Worm (Caenorhabditis elegans) whole organism, L3 larva: ENCODE measurements around the gene F21C10.7.

Source experiments
- ZK546.5 ChIP-seq: sonication (generic microtip); optimal IDR thresholded peaks from 2 replicates; lab custom pipeline; 2017; ENCODE audit warnings: missing biosample characterization, missing genetic modification characterization
- eor-1 ChIP-seq, 2 experiments: fragments of 150-350 bp; optimal IDR thresholded peaks; 2 replicates each; lab custom pipeline; 2014 to 2018; ENCODE audit warnings: missing biosample characterization in 2 of 2, missing genetic modification characterization in 2 of 2
- nfya-1 ChIP-seq: sonication (generic microtip); optimal IDR thresholded peaks from 2 replicates; lab custom pipeline; 2017; ENCODE audit warnings: missing genetic modification characterization, mild to moderate bottlenecking, missing compliant biosample characterization, antibody characterized with exemption, moderate library complexity; ENCODE audit not compliant: insufficient read depth
- nhr-11 ChIP-seq: fragments of 150-350 bp; optimal IDR thresholded peaks from 2 replicates; lab custom pipeline; 2014; ENCODE audit warnings: missing biosample characterization, missing genetic modification characterization

DNA sequence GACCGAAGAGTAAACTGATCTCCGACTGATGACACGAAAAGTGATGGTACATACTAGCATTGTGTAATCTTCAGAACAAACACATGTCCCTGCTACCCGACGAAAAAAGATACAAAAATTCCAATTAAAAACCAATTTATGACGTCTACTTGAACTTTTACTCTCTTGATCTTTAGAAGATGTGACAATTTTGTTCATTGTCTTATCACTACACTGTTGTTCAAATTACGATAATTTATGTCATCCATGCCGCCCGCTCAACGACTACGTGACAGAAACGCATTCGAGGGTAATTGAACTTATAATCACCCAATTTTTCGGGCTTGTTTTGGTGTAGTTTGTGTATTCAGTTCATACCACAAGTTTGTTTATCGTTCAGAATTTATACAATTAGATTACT is 31.3 kb downstream of the F21C10.7 start:
- TF ChIP-seq nfya-1 (tag; lab: Kevin White, UChicago) (no peak), eor-1 (tag; optimal IDR thresholded peaks at IDR 0.05; lab: Kevin White, UChicago) (no peak), nhr-11 (tag; lab: Kevin White, UChicago) (no peak), ZK546.5 (tag; lab: Kevin White, UChicago) (no peak)
